Worm (Caenorhabditis elegans): Measurements from ENCODE around the gene str-136.
A peak's percentile ranks its signal among the peaks of the same experiment; 100 is the strongest.

The str-136 gene

DNA sequence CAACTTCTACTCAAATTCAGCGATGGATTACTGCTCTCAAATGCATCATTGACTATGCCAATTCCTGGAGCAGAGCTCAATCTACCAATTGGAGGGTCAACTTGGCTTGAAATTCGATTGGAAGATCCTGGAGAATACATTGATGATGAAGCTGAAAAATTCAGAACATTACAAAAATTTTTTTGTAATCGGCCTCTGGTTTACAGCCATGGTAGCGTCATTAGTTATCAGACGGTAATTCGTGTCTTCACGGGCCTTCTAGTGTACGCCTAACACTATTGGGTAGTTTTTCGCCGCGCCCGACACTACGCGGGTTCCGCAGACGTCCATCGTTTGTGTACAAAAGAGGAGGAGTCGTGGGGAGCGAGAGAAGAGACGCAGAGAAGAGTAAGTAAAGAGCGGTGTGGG, 50.0 kb downstream of the str-136 start (continued):
- peak; percentile 4 for TF ChIP-seq ztf-7 (tag; optimal IDR thresholded peaks at IDR 0.05)
- peak; percentile 25; the same call in 1 of the 2 replicates for TF ChIP-seq lin-29 (GFP tag; IDR thresholded peaks at IDR 0.05)
- peak; percentile 83 for TF ChIP-seq hlh-11 (tag; optimal IDR thresholded peaks at IDR 0.05)

Data from whole organism, L4 larva.